Worm (Caenorhabditis elegans): Measurements from ENCODE around the gene C16C8.5.

DNA sequence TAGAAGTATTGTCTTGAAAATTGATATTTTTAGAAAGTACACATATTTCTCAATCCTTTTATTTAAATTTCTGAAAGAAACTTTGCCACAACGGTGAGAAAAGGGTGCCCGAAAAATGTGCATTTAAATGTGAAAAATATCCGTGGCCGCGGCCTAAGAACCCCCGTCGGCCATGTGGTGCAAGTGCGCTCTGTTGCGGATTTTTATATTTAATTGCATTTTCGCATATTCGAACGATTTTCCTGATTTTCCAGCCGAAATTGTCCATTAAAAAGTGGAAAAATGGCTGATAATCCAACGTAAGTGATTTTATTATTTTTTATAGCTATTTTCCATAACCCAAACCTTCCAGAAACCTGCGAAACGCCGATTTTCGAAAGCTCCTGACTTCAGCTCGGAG lies 37.0 kb upstream of the C16C8.5 start, which contains the start of gene smu-2:
- no peak for TF ChIP-seq unc-62 (GFP tag; optimal IDR thresholded peaks at IDR 0.05)
- no peak for TF ChIP-seq nhr-237 (tag; optimal IDR thresholded peaks at IDR 0.05)
- no peak for TF ChIP-seq tbx-8 (GFP tag; optimal IDR thresholded peaks at IDR 0.05)
- no peak for TF ChIP-seq sem-2 (GFP tag; optimal IDR thresholded peaks at IDR 0.05)
- no peak for TF ChIP-seq nhr-28 (tag; optimal IDR thresholded peaks at IDR 0.05)
- TF ChIP-seq ztf-11 (tag; optimal IDR thresholded peaks at IDR 0.05): no peak
- TF ChIP-seq drap-1 (GFP tag; optimal IDR thresholded peaks at IDR 0.05): no peak
- TF ChIP-seq mep-1 (tag; optimal IDR thresholded peaks at IDR 0.05): peak; percentile 49
- no peak for TF ChIP-seq snpc-4 (tag; optimal IDR thresholded peaks at IDR 0.05)
- TF ChIP-seq unc-120 (tag; optimal IDR thresholded peaks at IDR 0.05; ENCODE audit: poor library complexity, severe bottlenecking): no peak
- no peak for TF ChIP-seq flh-1 (GFP tag; optimal IDR thresholded peaks at IDR 0.05)
- TF ChIP-seq elt-1 (tag; optimal IDR thresholded peaks at IDR 0.05; ENCODE audit: borderline replicate concordance, insufficient read depth): no peak

Measured in whole organism, mixed stage, embryonic.